Worm (Caenorhabditis elegans): Measurements from ENCODE around the gene ZK355.2.

ZK355.2 gene

ce11 chrII:2888957-2889630 lies 34.6 kb upstream of the ZK355.2 start, which contains the start of gene pinn-1 (continued):
- TF ChIP-seq cebp-2 (GFP tag; IDR thresholded peaks at IDR 0.05) (0 out of 2 replicates have a peak, but pooled peaks have one; percentile 71), ccch-3 (GFP tag; optimal IDR thresholded peaks at IDR 0.05) (peak; percentile 93), him-1 (tag; optimal IDR thresholded peaks at IDR 0.05) (peak; percentile 76), egl-44 (GFP tag; IDR thresholded peaks at IDR 0.05) (peak; percentile 68; the same call in 1 of the 2 replicates), B0336.3 (GFP tag; IDR thresholded peaks at IDR 0.05) (peak; percentile 85), madf-6 (GFP tag; IDR thresholded peaks at IDR 0.05) (peak; percentile 83), hrde-1 (tag; optimal IDR thresholded peaks at IDR 0.05; ENCODE audit: borderline replicate concordance) (no peak), let-607 (tag; optimal IDR thresholded peaks at IDR 0.05) (no peak), F39B2.1 (GFP tag; IDR thresholded peaks at IDR 0.05) (no peak), sptf-2 (GFP tag; optimal IDR thresholded peaks at IDR 0.05) (peak; percentile 62), aptf-2 (GFP tag; conservative IDR thresholded peaks at IDR 0.05) (peak; percentile 75; the same call in 1 of the 2 replicates), rcor-1 (GFP tag; IDR thresholded peaks at IDR 0.05) (peak; percentile 91), nfya-1 (tag; optimal IDR thresholded peaks at IDR 0.05; ENCODE audit: borderline replicate concordance, insufficient read depth) (no peak), ceh-91 (GFP tag; IDR thresholded peaks at IDR 0.05) (peak; percentile 79), attf-5 (GFP tag; optimal IDR thresholded peaks at IDR 0.05) (peak; percentile 75), nhr-90 (tag; optimal IDR thresholded peaks at IDR 0.05) (no peak), F23B12.7 (tag; optimal IDR thresholded peaks at IDR 0.05; ENCODE audit: insufficient read depth) (peak; percentile 45), efl-1 (GFP tag; optimal IDR thresholded peaks at IDR 0.05) (peak; percentile 52), F57C9.4 (tag; optimal IDR thresholded peaks at IDR 0.05) (peak; percentile 61), xnd-1 (tag; optimal IDR thresholded peaks at IDR 0.05) (peak; percentile 37), let-526 (GFP tag; IDR thresholded peaks at IDR 0.05) (peak; percentile 91), ztf-26 (tag; optimal IDR thresholded peaks at IDR 0.05) (peak; percentile 69), rpc-1 (optimal IDR thresholded peaks at IDR 0.05) (no peak), rpc-1 (tag; optimal IDR thresholded peaks at IDR 0.05) (no peak), snpc-1.1 (tag; optimal IDR thresholded peaks at IDR 0.05; ENCODE audit: insufficient read depth) (peak; percentile 17), D2030.7 (GFP tag; IDR thresholded peaks at IDR 0.05) (peak; percentile 90), die-1 (tag; optimal IDR thresholded peaks at IDR 0.05) (no peak), F22D6.2 (tag; optimal IDR thresholded peaks at IDR 0.05) (peak; percentile 66), F52B5.7 (tag; optimal IDR thresholded peaks at IDR 0.05) (peak; percentile 72), hmg-1.2 (GFP tag; IDR thresholded peaks at IDR 0.05) (peak; percentile 58), bed-2 (GFP tag; IDR thresholded peaks at IDR 0.05) (peak; percentile 97), nfya-2 (GFP tag; IDR thresholded peaks at IDR 0.05) (no peak), F33H1.4 (GFP tag; IDR thresholded peaks at IDR 0.05) (peak; percentile 69), tbp1 (GFP tag; optimal IDR thresholded peaks at IDR 0.05) (peak; percentile 66), athp-1 (tag; optimal IDR thresholded peaks at IDR 0.05) (peak; percentile 95), lin-35 (GFP tag; optimal IDR thresholded peaks at IDR 0.05) (peak in 1 of 3 experiments; percentile 69), ztf-18 (tag; optimal IDR thresholded peaks at IDR 0.05) (peak; percentile 8), lsl-1 (GFP tag; optimal IDR thresholded peaks at IDR 0.05) (peak; percentile 73), Y53G8AR.9 (GFP tag; conservative IDR thresholded peaks at IDR 0.05) (peak; percentile 87), C06A6.2 (GFP tag; conservative IDR thresholded peaks at IDR 0.05) (no peak), dpl-1 (GFP tag; optimal IDR thresholded peaks at IDR 0.05) (peak; percentile 47), fkh-3 (tag; optimal IDR thresholded peaks at IDR 0.05) (no peak), lir-1 (GFP tag; conservative IDR thresholded peaks at IDR 0.05) (no peak; the same call in 1 of the 2 replicates), attf-3 (GFP tag; conservative IDR thresholded peaks at IDR 0.05) (no peak; the same call in 1 of the 2 replicates), nhr-179 (tag; optimal IDR thresholded peaks at IDR 0.05) (no peak)
